Worm (Caenorhabditis elegans) whole organism, L4 larva: ENCODE data around the gene col-162.
A peak's percentile ranks its signal among the peaks of the same experiment; 100 is the strongest.

Experiments
- D1046.2 ChIP-seq: fragments of 200-800 bp; sonication (Bioruptor generic); IDR thresholded peaks from 2 replicates; pipeline ENCODE4 v1.3.6; 2022; ENCODE audit warnings: missing genetic modification characterization, missing compliant biosample characterization
- F10B5.3 ChIP-seq: sonication (generic microtip); optimal IDR thresholded peaks from 2 replicates; lab custom pipeline; 2016; ENCODE audit warnings: mild to moderate bottlenecking, missing genetic modification characterization, missing compliant biosample characterization
- F44E2.7 ChIP-seq: fragments of 200-800 bp; sonication (Bioruptor generic); IDR thresholded peaks from 2 replicates; pipeline ENCODE4 v2.1.2; 2022; ENCODE audit warnings: missing genetic modification characterization, missing compliant biosample characterization
- R02D3.7 ChIP-seq: fragments of 150-350 bp; sonication (generic microtip); optimal IDR thresholded peaks from 3 replicates; lab custom pipeline; 2014; ENCODE audit warnings: missing biosample characterization, missing genetic modification characterization
- T20F7.1 ChIP-seq: fragments of 200-800 bp; sonication (Bioruptor generic); optimal IDR thresholded peaks from 2 replicates; lab custom pipeline; 2018; ENCODE audit warnings: mild to moderate bottlenecking, missing genetic modification characterization, missing compliant biosample characterization
- Y105C5A.15 ChIP-seq: fragments of 200-800 bp; sonication (Bioruptor generic); IDR thresholded peaks from 2 replicates; pipeline ENCODE4 v1.3.6; 2022; ENCODE audit warnings: missing genetic modification characterization, missing compliant biosample characterization
- Y48G9A.11 ChIP-seq: fragments of 200-800 bp; sonication (Bioruptor generic); IDR thresholded peaks from 2 replicates; pipeline ENCODE4 v1.3.6; 2022; ENCODE audit warnings: missing genetic modification reagents, missing genetic modification characterization, missing compliant biosample characterization
- Y75B8A.6 ChIP-seq: fragments of 200-800 bp; sonication (Bioruptor generic); IDR thresholded peaks from 2 replicates; pipeline ENCODE4 v1.3.6; 2022; ENCODE audit warnings: missing genetic modification reagents, missing genetic modification characterization, missing compliant biosample characterization
- ZK546.5 ChIP-seq, 2 experiments: sonication (generic microtip); optimal IDR thresholded peaks; 2 replicates each; lab custom pipeline; 2017; ENCODE audit warnings: missing biosample characterization in 2 of 2, missing genetic modification characterization in 2 of 2
- aha-1 ChIP-seq: fragments of 150-350 bp; peaks from one replicate; lab custom pipeline; 2014; ENCODE audit warnings: missing biosample characterization, missing genetic modification characterization
- arid-1 ChIP-seq: fragments of 200-800 bp; sonication (Bioruptor generic); conservative IDR thresholded peaks from 2 replicates; pipeline ENCODE4 v1.3.6; 2022; ENCODE audit warnings: missing genetic modification reagents, missing genetic modification characterization, missing compliant biosample characterization
- attf-4 ChIP-seq: sonication (generic microtip); optimal IDR thresholded peaks from 3 replicates; lab custom pipeline; 2017; ENCODE audit warnings: missing biosample characterization, missing genetic modification characterization
- ceh-20 ChIP-seq: fragments of 200-800 bp; sonication (Bioruptor generic); IDR thresholded peaks from 2 replicates; pipeline ENCODE4 v1.3.6; 2022; ENCODE audit warnings: missing genetic modification reagents, missing genetic modification characterization, missing compliant biosample characterization
- ceh-32 ChIP-seq: sonication (generic microtip); optimal IDR thresholded peaks from 2 replicates; lab custom pipeline; 2016; ENCODE audit warnings: mild to moderate bottlenecking, missing genetic modification characterization, missing compliant biosample characterization; ENCODE audit not compliant: poor library complexity
- ceh-44 ChIP-seq: fragments of 200-800 bp; sonication (Bioruptor generic); IDR thresholded peaks from 2 replicates; pipeline ENCODE4 v1.3.6; 2022; ENCODE audit warnings: missing genetic modification reagents, missing genetic modification characterization, missing compliant biosample characterization
- ctbp-1 ChIP-seq: fragments of 200-800 bp; sonication (Bioruptor generic); IDR thresholded peaks from 2 replicates; pipeline ENCODE4 v1.3.6; 2022; ENCODE audit warnings: missing genetic modification reagents, missing genetic modification characterization, missing compliant biosample characterization
- dve-1 ChIP-seq: sonication (generic microtip); optimal IDR thresholded peaks from 2 replicates; lab custom pipeline; 2017; ENCODE audit warnings: antibody characterized with exemption, mild to moderate bottlenecking, missing genetic modification characterization, missing compliant biosample characterization; ENCODE audit not compliant: insufficient read depth
- fkh-10 ChIP-seq: fragments of 150-350 bp; optimal IDR thresholded peaks from 2 replicates; lab custom pipeline; 2014; ENCODE audit warnings: missing biosample characterization, missing genetic modification reagents, missing genetic modification characterization
- fos-1 ChIP-seq: fragments of 150-350 bp; optimal IDR thresholded peaks from 2 replicates; lab custom pipeline; 2014; ENCODE audit warnings: missing biosample characterization, missing genetic modification characterization
- hlh-11 ChIP-seq: fragments of 200-800 bp; sonication (Bioruptor generic); optimal IDR thresholded peaks from 2 replicates; lab custom pipeline; 2018; ENCODE audit warnings: mild to moderate bottlenecking, missing genetic modification characterization, missing compliant biosample characterization
- hlh-30 ChIP-seq: sonication (generic microtip); optimal IDR thresholded peaks from 2 replicates; lab custom pipeline; 2017; ENCODE audit warnings: antibody characterized with exemption, mild to moderate bottlenecking, missing genetic modification characterization, missing compliant biosample characterization; ENCODE audit not compliant: insufficient read depth
- jun-1 ChIP-seq: fragments of 150-350 bp; optimal IDR thresholded peaks from 2 replicates; lab custom pipeline; 2014; ENCODE audit warnings: missing biosample characterization, missing genetic modification reagents, missing genetic modification characterization
- lin-1 ChIP-seq: fragments of 200-800 bp; sonication (Bioruptor generic); IDR thresholded peaks from 2 replicates; pipeline ENCODE4 v1.3.6; 2022; ENCODE audit warnings: missing genetic modification reagents, missing genetic modification characterization, missing compliant biosample characterization
- lin-39 ChIP-seq: fragments of 150-350 bp; optimal IDR thresholded peaks from 2 replicates; lab custom pipeline; 2014; ENCODE audit warnings: missing biosample characterization, missing genetic modification reagents, missing genetic modification characterization
- lir-3 ChIP-seq: sonication (generic microtip); optimal IDR thresholded peaks from 2 replicates; lab custom pipeline; 2016; ENCODE audit warnings: mild to moderate bottlenecking, missing genetic modification characterization, missing compliant biosample characterization
- lsy-2 ChIP-seq, 2 experiments: fragments of 150-350 bp in 1 of 2; sonication (generic microtip) in 1 of 2; optimal IDR thresholded peaks; 2 replicates each; lab custom pipeline; 2014 to 2017; ENCODE audit warnings: missing biosample characterization in 2 of 2, missing genetic modification characterization in 2 of 2
- madf-5 ChIP-seq, 2 experiments: fragments of 200-800 bp; sonication (Bioruptor generic); IDR thresholded peaks; 2 replicates each; pipeline ENCODE4 v1.3.6; 2022; ENCODE audit warnings: missing compliant biosample characterization in 2 of 2, missing genetic modification characterization in 2 of 2
- mep-1 ChIP-seq: fragments of 150-350 bp; sonication (generic microtip); optimal IDR thresholded peaks from 3 replicates; lab custom pipeline; 2014; ENCODE audit warnings: missing biosample characterization, missing genetic modification characterization
- mes-2 ChIP-seq: sonication (generic microtip); optimal IDR thresholded peaks from 2 replicates; lab custom pipeline; 2016; ENCODE audit warnings: missing genotype, mild to moderate bottlenecking, missing genetic modification characterization, missing compliant biosample characterization; ENCODE audit not compliant: poor library complexity, severe bottlenecking
- mxl-3 ChIP-seq: fragments of 200-800 bp; sonication (Bioruptor generic); optimal IDR thresholded peaks from 2 replicates; lab custom pipeline; 2018; ENCODE audit warnings: mild to moderate bottlenecking, missing genetic modification characterization, missing compliant biosample characterization
- nhr-102 ChIP-seq: sonication (generic microtip); optimal IDR thresholded peaks from 2 replicates; lab custom pipeline; 2016; ENCODE audit warnings: mild to moderate bottlenecking, missing genetic modification characterization, moderate library complexity, missing compliant biosample characterization
- nhr-111 ChIP-seq: fragments of 200-800 bp; sonication (Bioruptor generic); optimal IDR thresholded peaks from 2 replicates; lab custom pipeline; 2018; ENCODE audit warnings: mild to moderate bottlenecking, missing genetic modification characterization, missing compliant biosample characterization
- nhr-28 ChIP-seq: fragments of 150-350 bp; optimal IDR thresholded peaks from 2 replicates; lab custom pipeline; 2014; ENCODE audit warnings: missing biosample characterization, missing genetic modification characterization
- nhr-76 ChIP-seq: fragments of 150-350 bp; optimal IDR thresholded peaks from 2 replicates; lab custom pipeline; 2014; ENCODE audit warnings: missing biosample characterization, missing genetic modification characterization
- php-3 ChIP-seq: fragments of 200-800 bp; sonication (Bioruptor generic); IDR thresholded peaks from 2 replicates; pipeline ENCODE4 v1.3.6; 2022; ENCODE audit warnings: missing genetic modification reagents, missing genetic modification characterization, missing compliant biosample characterization
- pqm-1 ChIP-seq: sonication (generic microtip); optimal IDR thresholded peaks from 2 replicates; lab custom pipeline; 2017; ENCODE audit warnings: missing biosample characterization, missing genetic modification characterization
- saeg-2 ChIP-seq: fragments of 200-800 bp; sonication (Bioruptor generic); IDR thresholded peaks from 2 replicates; pipeline ENCODE4 v1.3.6; 2022; ENCODE audit warnings: missing genetic modification reagents, missing genetic modification characterization, missing compliant biosample characterization
- sdz-12 ChIP-seq: fragments of 200-800 bp; sonication (Bioruptor generic); optimal IDR thresholded peaks from 2 replicates; lab custom pipeline; 2018; ENCODE audit warnings: mild to moderate bottlenecking, missing genetic modification characterization, missing compliant biosample characterization
- skn-1 ChIP-seq: fragments of 150-350 bp; optimal IDR thresholded peaks from 2 replicates; lab custom pipeline; 2014; ENCODE audit warnings: missing biosample characterization, missing genetic modification characterization
- snpc-1.2 ChIP-seq: fragments of 200-800 bp; sonication (Bioruptor generic); IDR thresholded peaks from 2 replicates; pipeline ENCODE4 v1.3.6; 2022; ENCODE audit warnings: missing genetic modification reagents, missing genetic modification characterization, missing compliant biosample characterization
- spr-1 ChIP-seq: sonication (generic microtip); optimal IDR thresholded peaks from 2 replicates; lab custom pipeline; 2016; ENCODE audit warnings: mild to moderate bottlenecking, missing genetic modification characterization, missing compliant biosample characterization
- spr-3 ChIP-seq: fragments of 200-800 bp; sonication (Bioruptor generic); optimal IDR thresholded peaks from 2 replicates; lab custom pipeline; 2018; ENCODE audit warnings: mild to moderate bottlenecking, missing genetic modification characterization, missing compliant biosample characterization
- unc-39 ChIP-seq: sonication (generic microtip); optimal IDR thresholded peaks from 2 replicates; lab custom pipeline; 2017; ENCODE audit warnings: missing biosample characterization, missing genetic modification characterization
- zag-1 ChIP-seq: fragments of 150-350 bp; optimal IDR thresholded peaks from 2 replicates; lab custom pipeline; 2014; ENCODE audit warnings: missing biosample characterization, missing genetic modification characterization
- zfp-3 ChIP-seq: fragments of 200-800 bp; sonication (Bioruptor generic); conservative IDR thresholded peaks from 2 replicates; pipeline ENCODE4 v1.3.6; 2022; ENCODE audit warnings: missing genetic modification reagents, missing genetic modification characterization, missing compliant biosample characterization
- zip-11 ChIP-seq: fragments of 200-800 bp; sonication (Bioruptor generic); IDR thresholded peaks from 2 replicates; pipeline ENCODE4 v1.3.6; 2022; ENCODE audit warnings: missing genetic modification characterization, missing compliant biosample characterization

col-162 gene

DNA sequence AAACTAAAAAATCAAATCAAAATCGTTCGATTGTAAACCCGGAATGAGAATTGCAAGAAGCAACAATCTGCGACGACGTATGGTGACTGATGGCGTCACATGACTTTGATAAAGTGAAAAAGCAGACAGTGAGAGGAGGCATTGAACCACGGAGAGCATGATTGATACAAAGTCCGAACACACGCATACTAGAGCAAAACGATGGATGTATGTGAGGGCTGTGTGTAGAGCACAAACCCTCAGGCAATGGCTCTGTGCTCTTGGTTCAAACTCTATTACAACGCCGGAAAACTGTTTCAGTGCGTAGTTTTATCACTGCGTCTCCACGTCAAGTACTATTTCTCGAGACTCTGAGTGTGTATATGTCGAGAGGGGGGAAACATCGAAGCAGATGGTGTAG is 39.2 kb upstream of the col-162 start (continued):
- no peak for TF ChIP-seq ceh-32 (tag; lab: Kevin White, UChicago)
- TF ChIP-seq mxl-3 (GFP tag; lab: Kevin White, UChicago): no peak
- TF ChIP-seq lin-39 (tag; lab: Kevin White, UChicago): no peak
- TF ChIP-seq hlh-11 (tag; lab: Kevin White, UChicago): peak; percentile 57
- no peak for TF ChIP-seq saeg-2
- no peak for TF ChIP-seq arid-1
- TF ChIP-seq hlh-30 (tag; lab: Kevin White, UChicago): peak; percentile 72
- no peak for TF ChIP-seq snpc-1.2
- no peak for TF ChIP-seq R02D3.7 (tag; lab: Kevin White, UChicago)
- no peak for TF ChIP-seq Y105C5A.15 (GFP tag; lab: Robert Waterston, UW)

DNA sequence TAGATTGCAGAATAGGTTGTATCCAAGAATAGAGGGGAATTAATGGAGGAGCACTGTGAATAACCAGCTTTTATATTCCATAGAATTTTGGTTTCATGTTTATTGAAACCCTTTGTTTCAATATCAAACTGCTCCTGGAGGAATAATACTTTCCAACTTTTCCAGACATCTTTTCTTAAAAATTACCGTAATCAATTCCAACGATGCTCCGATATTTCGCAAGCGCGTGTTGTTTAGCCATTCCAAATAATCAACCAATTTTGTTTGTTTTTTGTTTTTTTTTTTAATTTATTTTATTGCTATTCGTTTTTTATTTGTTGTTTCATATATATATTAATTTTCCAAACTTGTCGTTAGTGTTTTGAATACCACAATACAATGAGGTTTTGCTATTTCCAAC is 35.7 kb upstream of the col-162 start, which contains the start of gene cutl-1:
TSS of gene cutl-1 (minus strand) at position 83 of the 400 bp plus-strand sequence.
- TF ChIP-seq hlh-11 (tag; lab: Kevin White, UChicago) (no peak), Y48G9A.11 (GFP tag; lab: Robert Waterston, UW) (peak; percentile 94), nhr-111 (GFP tag; lab: Kevin White, UChicago) (no peak), attf-4 (tag; lab: Kevin White, UChicago) (no peak), T20F7.1 (GFP tag; lab: Kevin White, UChicago) (peak; percentile 74), nhr-102 (tag; lab: Kevin White, UChicago) (no peak), spr-1 (tag; lab: Kevin White, UChicago) (no peak), jun-1 (no peak), sdz-12 (GFP tag; lab: Kevin White, UChicago) (no peak), lsy-2 (tag; optimal IDR thresholded peaks at IDR 0.05; lab: Kevin White, UChicago) (peak in 1 of 2 experiments; percentile 15), unc-39 (tag; lab: Kevin White, UChicago) (no peak), aha-1 (tag; lab: Kevin White, UChicago) (no peak), F44E2.7 (no peak), zip-11 (GFP tag; lab: Robert Waterston, UW) (no peak)

DNA sequence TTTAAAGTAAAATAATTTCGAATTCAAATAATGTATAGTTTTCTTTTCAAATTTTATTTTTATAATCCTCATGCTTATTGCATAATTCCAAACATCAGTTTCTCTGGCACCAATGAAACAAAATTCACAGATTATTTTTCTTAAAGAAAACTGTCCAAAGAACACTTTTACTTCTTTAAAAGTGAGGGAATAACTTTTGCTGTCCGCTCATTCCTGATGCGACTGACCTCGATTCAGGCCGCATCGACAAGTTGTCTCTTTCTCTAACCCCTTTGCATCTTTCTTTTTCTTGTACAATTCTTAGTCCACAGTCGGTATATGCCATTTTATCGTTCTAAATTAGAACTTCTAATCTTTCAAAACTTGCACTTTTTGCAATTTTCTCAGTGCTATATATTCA is 35.2 kb upstream of the col-162 start, which contains the start of gene F53F1.2:
TSS of gene F53F1.2 (plus strand) at position 306 of the 400 bp plus-strand sequence.
- TF ChIP-seq nhr-28 (peak; percentile 11), nhr-76 (tag; lab: Kevin White, UChicago) (no peak), aha-1 (tag; lab: Kevin White, UChicago) (peak; percentile 91)

DNA sequence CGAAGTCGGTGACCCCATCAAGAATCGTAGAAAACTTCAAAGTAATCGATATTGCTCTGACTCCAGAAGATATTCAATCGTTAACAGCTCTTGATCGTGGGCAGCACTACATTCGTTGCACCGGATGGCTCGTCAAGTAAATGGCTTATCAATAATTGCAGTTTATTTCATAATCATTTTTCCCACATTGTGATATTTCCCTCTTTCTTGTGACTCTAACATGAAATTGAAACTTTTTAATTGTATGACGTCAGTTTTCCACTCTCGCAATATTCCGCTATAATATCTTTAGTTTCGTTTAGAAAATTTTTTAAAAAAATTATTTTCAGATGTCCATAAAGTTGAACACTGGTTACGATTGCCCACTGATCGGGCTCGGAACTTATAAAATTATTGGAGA is 33.8 kb upstream of the col-162 start, which contains the start of gene F53F1.3:
TSS of gene F53F1.3 (plus strand) at position 330 of the 400 bp plus-strand sequence.
- TF ChIP-seq unc-39 (tag; lab: Kevin White, UChicago): no peak
- TF ChIP-seq fos-1 (tag; lab: Kevin White, UChicago): no peak
- TF ChIP-seq D1046.2 (GFP tag; lab: Robert Waterston, UW): no peak
- no peak for TF ChIP-seq zfp-3
- no peak for TF ChIP-seq mxl-3 (GFP tag; lab: Kevin White, UChicago)
- no peak for TF ChIP-seq ceh-20 (GFP tag; lab: Robert Waterston, UW)
- TF ChIP-seq hlh-11 (tag; lab: Kevin White, UChicago): peak; percentile 25
- TF ChIP-seq php-3 (GFP tag; lab: Robert Waterston, UW): no peak
- TF ChIP-seq pqm-1 (tag; lab: Kevin White, UChicago): peak; percentile 41
- TF ChIP-seq ceh-44: no peak
- peak; percentile 21 for TF ChIP-seq hlh-30 (tag; lab: Kevin White, UChicago)
- no peak for TF ChIP-seq spr-3
- peak; percentile 22 for TF ChIP-seq T20F7.1 (GFP tag; lab: Kevin White, UChicago)
- no peak for TF ChIP-seq ZK546.5 (tag; optimal IDR thresholded peaks at IDR 0.05; lab: Kevin White, UChicago)
- TF ChIP-seq mes-2 (tag; lab: Kevin White, UChicago): no peak
- no peak for TF ChIP-seq lir-3 (tag; lab: Kevin White, UChicago)
- no peak for TF ChIP-seq lin-1 (GFP tag; lab: Robert Waterston, UW)
- no peak for TF ChIP-seq zag-1 (tag; lab: Kevin White, UChicago)
- TF ChIP-seq Y75B8A.6 (GFP tag; lab: Robert Waterston, UW): no peak
- TF ChIP-seq F10B5.3: no peak
- TF ChIP-seq zip-11 (GFP tag; lab: Robert Waterston, UW): no peak
- TF ChIP-seq fkh-10 (GFP tag; lab: Kevin White, UChicago): no peak
- TF ChIP-seq skn-1: no peak
- peak; percentile 7 for TF ChIP-seq dve-1 (tag; lab: Kevin White, UChicago)
- TF ChIP-seq ctbp-1: no peak
- TF ChIP-seq mep-1 (tag; lab: Kevin White, UChicago): no peak
- TF ChIP-seq madf-5 (GFP tag; IDR thresholded peaks at IDR 0.05; lab: Robert Waterston, UW): no peak
